Worm (Caenorhabditis elegans): ENCODE results near the gene mup-4.
A peak's percentile ranks its signal among the peaks of the same experiment; 100 is the strongest.

- TF ChIP-seq ama-1 (optimal IDR thresholded peaks at IDR 0.05), result no peak
- TF ChIP-seq nhr-237 (tag; optimal IDR thresholded peaks at IDR 0.05), result no peak
- no peak for TF ChIP-seq lin-39 (tag; optimal IDR thresholded peaks at IDR 0.05)
- TF ChIP-seq nfya-1 (tag; optimal IDR thresholded peaks at IDR 0.05; ENCODE audit: insufficient read depth), result peak; percentile 99
- no peak for TF ChIP-seq ceh-9 (tag; optimal IDR thresholded peaks at IDR 0.05)
- TF ChIP-seq fkh-2 (tag; optimal IDR thresholded peaks at IDR 0.05), result no peak
- TF ChIP-seq nhr-11 (tag; optimal IDR thresholded peaks at IDR 0.05), result no peak
- TF ChIP-seq pha-4 (tag; optimal IDR thresholded peaks at IDR 0.05), result no peak
- TF ChIP-seq nhr-43 (tag; optimal IDR thresholded peaks at IDR 0.05; ENCODE audit: poor library complexity, severe bottlenecking), result no peak
- no peak for TF ChIP-seq lin-15B (tag; optimal IDR thresholded peaks at IDR 0.05)
- no peak for TF ChIP-seq nhr-28 (tag; optimal IDR thresholded peaks at IDR 0.05)
- TF ChIP-seq snpc-4 (tag; optimal IDR thresholded peaks at IDR 0.05), result no peak
Observed at ce11 chrIII:7534648-7535047, 45.7 kb upstream of the mup-4 start.
